Worm (Caenorhabditis elegans): Measurements from ENCODE around the gene srbc-70.

Gene srbc-70

ce11 chrIV:4215349-4215748 is 12.5 kb downstream of the srbc-70 start:
- TF ChIP-seq mep-1 (tag; optimal IDR thresholded peaks at IDR 0.05) (peak; percentile 80), dpl-1 (GFP tag; optimal IDR thresholded peaks at IDR 0.05) (peak; percentile 36), mes-2 (tag; optimal IDR thresholded peaks at IDR 0.05; ENCODE audit: poor library complexity, severe bottlenecking) (peak; percentile 35), unc-62 (GFP tag; optimal IDR thresholded peaks at IDR 0.05 in 1 of 2) (peak in 1 of 2 experiments; percentile 96), unc-62 (tag; optimal IDR thresholded peaks at IDR 0.05) (no peak), nhr-48 (tag; optimal IDR thresholded peaks at IDR 0.05) (peak; percentile 37), R02D3.7 (tag; optimal IDR thresholded peaks at IDR 0.05) (no peak), tag-97 (GFP tag; IDR thresholded peaks at IDR 0.05) (0 out of 2 replicates have a peak, but pooled peaks have one; percentile 44), lir-3 (tag; optimal IDR thresholded peaks at IDR 0.05) (no peak), duxl-1 (tag; optimal IDR thresholded peaks at IDR 0.05; ENCODE audit: poor library complexity) (peak; percentile 18), hlh-30 (tag; optimal IDR thresholded peaks at IDR 0.05; ENCODE audit: insufficient read depth) (peak; percentile 91), dve-1 (tag; optimal IDR thresholded peaks at IDR 0.05; ENCODE audit: insufficient read depth) (peak; percentile 82), Y5F2A.4 (GFP tag; optimal IDR thresholded peaks at IDR 0.05) (no peak), daf-16 (GFP tag; optimal IDR thresholded peaks at IDR 0.05) (no peak), daf-16 (tag; optimal IDR thresholded peaks at IDR 0.05) (peak; percentile 88), lim-7 (GFP tag; IDR thresholded peaks at IDR 0.05) (no peak), madf-5 (GFP tag; IDR thresholded peaks at IDR 0.05) (no peak), lsy-2 (tag; optimal IDR thresholded peaks at IDR 0.05) (peak; percentile 47 to 78), zip-11 (GFP tag; IDR thresholded peaks at IDR 0.05) (no peak), nhr-28 (tag; optimal IDR thresholded peaks at IDR 0.05) (peak; percentile 90), rbr-2 (tag; optimal IDR thresholded peaks at IDR 0.05) (peak; percentile 46), fos-1 (tag; optimal IDR thresholded peaks at IDR 0.05) (no peak), hmg-1.1 (GFP tag; IDR thresholded peaks at IDR 0.05) (peak; percentile 50; the same call in 1 of the 2 replicates), lin-29 (GFP tag; IDR thresholded peaks at IDR 0.05) (no peak), hif-1 (tag; optimal IDR thresholded peaks at IDR 0.05) (peak in 1 of 2 experiments; percentile 57), spr-3 (GFP tag; optimal IDR thresholded peaks at IDR 0.05) (no peak), fkh-10 (GFP tag; optimal IDR thresholded peaks at IDR 0.05) (peak; percentile 28), mxl-3 (GFP tag; optimal IDR thresholded peaks at IDR 0.05) (peak; percentile 85), hlh-11 (tag; optimal IDR thresholded peaks at IDR 0.05) (peak; percentile 80), ZK337.2 (GFP tag; IDR thresholded peaks at IDR 0.05) (no peak), snpc-1.2 (GFP tag; IDR thresholded peaks at IDR 0.05) (no peak), nhr-6 (tag; optimal IDR thresholded peaks at IDR 0.05) (peak; percentile 39), pha-4 (GFP tag; IDR thresholded peaks at IDR 0.05) (no peak), pha-4 (tag; optimal IDR thresholded peaks at IDR 0.05) (peak; percentile 88), dmd-6 (GFP tag; IDR thresholded peaks at IDR 0.05) (peak; percentile 53), lin-13 (GFP tag; optimal IDR thresholded peaks at IDR 0.05) (peak; percentile 9), aha-1 (tag) (peak; percentile 37), nhr-10 (tag; optimal IDR thresholded peaks at IDR 0.05) (peak; percentile 60), lin-38 (GFP tag; IDR thresholded peaks at IDR 0.05) (0 out of 2 replicates have a peak, but pooled peaks have one; percentile 33), mdl-1 (tag; optimal IDR thresholded peaks at IDR 0.05) (peak; percentile 19 to 90), nhr-11 (tag; optimal IDR thresholded peaks at IDR 0.05) (peak; percentile 28)

- peak; percentile 0 for TF ChIP-seq mep-1 (tag; optimal IDR thresholded peaks at IDR 0.05)
- TF ChIP-seq attf-4 (tag; optimal IDR thresholded peaks at IDR 0.05): no peak
- peak in 1 of 2 experiments; percentile 6 for TF ChIP-seq lsy-2 (tag; optimal IDR thresholded peaks at IDR 0.05)
- TF ChIP-seq Y105C5A.15 (GFP tag; IDR thresholded peaks at IDR 0.05): no peak
- peak; percentile 100 for TF ChIP-seq nhr-28 (tag; optimal IDR thresholded peaks at IDR 0.05)
- no peak for TF ChIP-seq zip-11 (GFP tag; IDR thresholded peaks at IDR 0.05)
- TF ChIP-seq nhr-102 (tag; optimal IDR thresholded peaks at IDR 0.05): peak; percentile 25
- TF ChIP-seq nhr-111 (GFP tag; optimal IDR thresholded peaks at IDR 0.05): no peak
- TF ChIP-seq nhr-6 (tag; optimal IDR thresholded peaks at IDR 0.05): no peak
- TF ChIP-seq mxl-3 (GFP tag; optimal IDR thresholded peaks at IDR 0.05): peak; percentile 45
- peak; percentile 44 for TF ChIP-seq pqm-1 (tag; optimal IDR thresholded peaks at IDR 0.05)
- TF ChIP-seq hif-1 (tag; optimal IDR thresholded peaks at IDR 0.05): peak in 1 of 2 experiments; percentile 24
- TF ChIP-seq daf-16 (GFP tag; optimal IDR thresholded peaks at IDR 0.05): no peak
- peak; percentile 48 for TF ChIP-seq daf-16 (tag; optimal IDR thresholded peaks at IDR 0.05)
- TF ChIP-seq ZK546.5 (tag; optimal IDR thresholded peaks at IDR 0.05): no peak
- peak; percentile 43; the same call in 1 of the 2 replicates for TF ChIP-seq php-3 (GFP tag; IDR thresholded peaks at IDR 0.05)
- TF ChIP-seq F44E2.7 (GFP tag; IDR thresholded peaks at IDR 0.05): no peak
- TF ChIP-seq ces-1 (GFP tag; optimal IDR thresholded peaks at IDR 0.05): no peak
- TF ChIP-seq nhr-77 (tag; optimal IDR thresholded peaks at IDR 0.05): peak; percentile 40
- TF ChIP-seq hmg-1.1 (GFP tag; IDR thresholded peaks at IDR 0.05): no peak
Measured at ce11 chrIV:4212733-4213132, 15.1 kb downstream of the srbc-70 start.
